Fruit fly (Drosophila melanogaster): ENCODE data around the gene Alg13.

Alg13 gene

dm6 chr3R:29138407-29138806 is at the start of gene Alg13, which contains the start of gene superdeath:
Alg13 (minus strand) TSS chr3R:29138573.
superdeath (plus strand) TSS chr3R:29138662.
- no peak for TF ChIP-seq CG17801 (GFP tag; optimal IDR thresholded peaks at IDR 0.05; ENCODE audit: partially characterized antibody)

dm6 chr3R:29164930-29165693 is 26.7 kb upstream of the Alg13 start, which contains the start of gene CG11898:
CG11898 (plus strand) TSS chr3R:29165643.
- no peak for TF ChIP-seq CG17801 (GFP tag; optimal IDR thresholded peaks at IDR 0.05; ENCODE audit: partially characterized antibody)

dm6 chr3R:29159620-29160019 is 21.2 kb upstream of the Alg13 start:
- TF ChIP-seq CG17801 (GFP tag; optimal IDR thresholded peaks at IDR 0.05; ENCODE audit: partially characterized antibody) = no peak

dm6 chr3R:29158721-29159120 is 20.3 kb upstream of the Alg13 start:
- TF ChIP-seq CG17801 (GFP tag; optimal IDR thresholded peaks at IDR 0.05; ENCODE audit: partially characterized antibody) = no peak

- peak; percentile 36 for TF ChIP-seq CG17801 (GFP tag; optimal IDR thresholded peaks at IDR 0.05; ENCODE audit: partially characterized antibody)
Observed at dm6 chr3R:29157418-29158398, 19.3 kb upstream of the Alg13 start, which contains the start of gene rdog. rdog (plus strand) TSS chr3R:29158122.

- peak; percentile 62 for TF ChIP-seq CG17801 (GFP tag; optimal IDR thresholded peaks at IDR 0.05; ENCODE audit: partially characterized antibody)
Observed at dm6 chr3R:29153197-29153644, 14.8 kb upstream of the Alg13 start, which contains the start of the genes Slbp and Rpn2. Slbp (minus strand) TSS chr3R:29153266. Rpn2 (plus strand) TSS chr3R:29153524.

dm6 chr3R:29151621-29152092 is 13.3 kb upstream of the Alg13 start, which contains the start of gene eIF2D:
eIF2D (minus strand) TSS chr3R:29151794.
- peak; percentile 70 for TF ChIP-seq CG17801 (GFP tag; optimal IDR thresholded peaks at IDR 0.05; ENCODE audit: partially characterized antibody)

- no peak for TF ChIP-seq CG17801 (GFP tag; optimal IDR thresholded peaks at IDR 0.05; ENCODE audit: partially characterized antibody)
Observed at dm6 chr3R:29148072-29148471, 9.7 kb upstream of the Alg13 start, which contains the start of the genes CG11882 and Pglym78. CG11882 (minus strand) TSS chr3R:29148172. Pglym78 (plus strand) TSS chr3R:29148248.

- no peak for TF ChIP-seq CG17801 (GFP tag; optimal IDR thresholded peaks at IDR 0.05; ENCODE audit: partially characterized antibody)
Observed at dm6 chr3R:29146710-29147109, 8.3 kb upstream of the Alg13 start, which contains the start of gene CG14511. CG14511 (minus strand) TSS chr3R:29146893.

dm6 chr3R:29139767-29140755 is 1.7 kb upstream of the Alg13 start:
- TF ChIP-seq CG17801 (GFP tag; optimal IDR thresholded peaks at IDR 0.05; ENCODE audit: partially characterized antibody) = no peak

- TF ChIP-seq CG17801 (GFP tag; optimal IDR thresholded peaks at IDR 0.05; ENCODE audit: partially characterized antibody) = peak; percentile 68
Observed at dm6 chr3R:29138961-29139527, 671 bp upstream of the Alg13 start.

- peak; percentile 36 for TF ChIP-seq CG17801 (GFP tag; optimal IDR thresholded peaks at IDR 0.05; ENCODE audit: partially characterized antibody)
Observed at dm6 chr3R:29130902-29131621, 7.3 kb downstream of the Alg13 start, which contains the start of the genes dgt6 and Vha100-1. dgt6 (minus strand) TSS chr3R:29130972. Vha100-1 (plus strand) TSS chr3R:29131193.

Measured in ovary, adult (tissue).